Worm (Caenorhabditis elegans) whole organism, young adult: ENCODE results near the gene sav-1.
A peak's percentile ranks its signal among the peaks of the same experiment; 100 is the strongest.

Source experiments
- nfyb-1 ChIP-seq: fragments of 200-800 bp; sonication (Bioruptor generic); IDR thresholded peaks from 2 replicates; pipeline ENCODE4 v1.3.6; 2022; ENCODE audit warnings: missing genetic modification reagents, missing genetic modification characterization, missing compliant biosample characterization
- snpc-4 ChIP-seq, 5 experiments: fragments of 150-350 bp in 1 of 5; sonication (generic microtip) in 4 of 5; optimal IDR thresholded peaks; 2 replicates each; lab custom pipeline; 2014 to 2018; ENCODE audit warnings: missing genetic modification characterization in 5 of 5, missing biosample characterization in 3 of 5, antibody characterized with exemption in 2 of 5, mild to moderate bottlenecking in 2 of 5, missing compliant biosample characterization in 2 of 5, missing genotype in 2 of 5, moderate library complexity in 2 of 5, missing genetic modification reagents in 1 of 5

DNA sequence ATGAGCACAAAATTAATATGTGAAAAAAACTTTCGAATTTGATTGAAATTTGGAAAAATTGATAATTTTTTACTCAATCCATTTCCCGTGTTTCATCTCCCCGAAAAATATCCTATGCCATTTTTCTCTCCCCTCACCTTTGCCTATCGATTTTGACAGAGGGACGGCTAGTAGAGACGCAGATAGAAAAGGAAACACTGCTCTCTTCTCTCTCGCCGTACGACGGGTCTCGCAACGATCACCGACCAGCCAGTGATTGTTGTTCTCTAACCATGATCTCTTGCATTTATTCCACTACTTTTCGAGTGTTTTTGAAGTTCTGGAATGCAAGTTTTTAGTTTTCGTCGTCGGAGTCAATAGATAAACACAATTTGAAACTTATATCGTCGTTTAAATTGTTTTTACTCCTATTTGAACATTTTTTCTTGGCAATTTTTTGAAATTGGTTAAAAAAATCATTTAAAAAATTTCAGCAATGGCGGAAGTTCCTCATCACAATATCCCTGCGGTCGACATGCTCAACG lies 49.5 kb downstream of the sav-1 start, which contains the start of gene vha-15:
- no peak for TF ChIP-seq nfyb-1 (GFP tag; lab: Robert Waterston, UW)
- no peak for TF ChIP-seq snpc-4 (GFP tag; optimal IDR thresholded peaks at IDR 0.05; lab: Kevin White, UChicago)
- peak in 1 of 4 experiments; percentile 59 for TF ChIP-seq snpc-4 (tag; optimal IDR thresholded peaks at IDR 0.05; lab: Kevin White, UChicago)
